Worm (Caenorhabditis elegans): ENCODE measurements around the gene F21G4.5.

Gene F21G4.5

DNA sequence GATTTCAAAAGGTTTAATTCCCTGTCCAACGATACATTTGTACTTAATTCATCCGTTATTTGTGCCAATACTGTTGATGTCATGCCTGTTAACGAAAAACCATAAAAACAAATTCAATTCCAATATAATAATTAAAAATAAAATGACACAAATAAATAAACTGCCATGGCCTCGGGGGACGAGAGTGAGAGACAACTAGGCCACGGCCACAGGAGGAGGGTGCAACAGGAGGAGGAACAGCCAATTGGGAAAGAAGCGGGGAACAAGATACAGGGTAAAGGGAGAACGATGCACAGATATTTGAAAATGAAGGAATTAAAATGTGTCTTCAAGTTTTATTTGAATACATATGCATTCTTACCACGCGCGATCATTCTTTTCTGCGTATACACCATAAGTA is 11.4 kb downstream of the F21G4.5 start, which contains the start of gene F21G4.6:
Gene F21G4.6, minus strand, starts transcription at position 87 of the 400 bp plus-strand sequence.
- TF ChIP-seq unc-62 (GFP tag; optimal IDR thresholded peaks at IDR 0.05), result no peak

DNA sequence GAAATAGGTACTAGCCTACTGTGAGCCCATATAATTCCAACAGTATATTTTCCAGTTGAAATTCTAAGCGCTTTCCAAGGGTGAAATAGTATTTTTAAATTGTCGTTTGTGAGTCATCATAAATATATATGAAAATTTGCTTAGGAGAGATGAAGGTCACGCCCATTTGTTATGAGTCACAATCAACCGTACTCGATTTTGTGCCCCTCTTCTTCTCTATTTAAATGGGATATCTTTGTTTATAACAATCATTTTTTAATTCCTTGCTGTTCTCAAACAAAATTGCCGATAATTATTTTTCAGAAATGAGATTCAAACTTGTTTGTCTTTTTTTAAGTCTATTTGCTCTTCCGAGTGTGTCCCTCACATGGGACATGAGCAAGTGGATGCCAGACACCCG is 13.1 kb downstream of the F21G4.5 start, which contains the start of gene folr-1:
Gene folr-1, plus strand, starts transcription at position 301 of the 400 bp plus-strand sequence.
- TF ChIP-seq unc-62 (GFP tag; optimal IDR thresholded peaks at IDR 0.05), result no peak

DNA sequence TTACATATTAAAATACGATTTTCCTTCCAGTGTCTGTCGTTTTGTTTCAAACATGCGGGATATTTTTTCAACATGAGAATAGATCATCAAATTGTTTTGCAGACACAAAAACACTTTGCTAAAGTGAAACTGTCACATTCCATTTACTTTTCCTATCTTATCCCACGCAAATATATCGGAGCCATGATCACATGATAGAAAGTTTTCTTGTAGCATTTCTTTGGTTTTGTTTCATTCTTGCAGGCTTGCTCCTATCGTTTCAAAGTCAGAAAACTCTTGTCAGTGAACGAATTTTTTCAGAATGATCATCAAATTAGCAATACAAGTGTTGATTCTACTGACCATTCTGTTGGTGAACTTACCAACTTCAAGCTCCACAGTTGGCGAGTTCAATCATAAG is 15.3 kb downstream of the F21G4.5 start, which contains the start of gene C17G1.2:
Gene C17G1.2, plus strand, starts transcription at position 301 of the 400 bp plus-strand sequence.
- no peak for TF ChIP-seq unc-62 (GFP tag; optimal IDR thresholded peaks at IDR 0.05)

DNA sequence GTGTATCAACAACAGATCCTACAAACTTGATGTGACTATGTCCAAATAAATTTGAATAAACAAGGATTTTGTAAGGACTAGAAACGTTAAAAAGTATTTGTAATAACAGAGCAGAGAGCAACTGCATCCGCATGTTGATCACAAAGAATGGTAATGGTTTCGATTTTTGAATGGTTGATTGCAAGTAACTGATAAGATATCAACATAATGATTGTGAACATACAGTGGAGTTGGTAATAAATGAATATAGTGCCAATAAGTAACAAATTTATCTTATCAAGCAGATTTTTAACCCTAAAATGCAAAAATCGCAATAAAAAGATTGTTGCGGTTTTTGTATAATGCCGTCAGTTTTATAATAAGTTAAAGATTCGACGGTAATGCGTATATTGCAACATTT is 19.0 kb downstream of the F21G4.5 start, which contains the start of gene ugt-23:
Gene ugt-23, minus strand, starts transcription at position 212 of the 400 bp plus-strand sequence.
- TF ChIP-seq unc-62 (GFP tag; optimal IDR thresholded peaks at IDR 0.05), result no peak

DNA sequence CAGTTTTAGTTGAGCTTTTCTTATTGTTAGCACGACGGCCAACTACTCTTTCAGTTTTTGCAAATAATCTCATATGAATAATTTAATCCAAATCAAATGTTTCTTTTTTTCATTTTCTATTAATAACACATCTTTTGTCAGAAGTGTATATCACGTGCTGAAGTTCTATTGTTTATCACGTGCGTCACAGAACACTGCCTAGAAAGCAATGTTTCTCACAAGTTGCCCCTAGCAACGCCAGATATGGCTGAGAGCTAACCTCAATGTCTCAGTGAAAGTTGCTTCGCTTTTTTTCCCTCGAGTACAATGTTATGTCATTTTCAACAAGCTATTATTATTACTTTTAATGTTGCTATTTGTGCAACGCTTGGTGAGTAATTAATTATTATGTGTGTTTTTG is 22.1 kb downstream of the F21G4.5 start:
- no peak for TF ChIP-seq unc-62 (GFP tag; optimal IDR thresholded peaks at IDR 0.05)

DNA sequence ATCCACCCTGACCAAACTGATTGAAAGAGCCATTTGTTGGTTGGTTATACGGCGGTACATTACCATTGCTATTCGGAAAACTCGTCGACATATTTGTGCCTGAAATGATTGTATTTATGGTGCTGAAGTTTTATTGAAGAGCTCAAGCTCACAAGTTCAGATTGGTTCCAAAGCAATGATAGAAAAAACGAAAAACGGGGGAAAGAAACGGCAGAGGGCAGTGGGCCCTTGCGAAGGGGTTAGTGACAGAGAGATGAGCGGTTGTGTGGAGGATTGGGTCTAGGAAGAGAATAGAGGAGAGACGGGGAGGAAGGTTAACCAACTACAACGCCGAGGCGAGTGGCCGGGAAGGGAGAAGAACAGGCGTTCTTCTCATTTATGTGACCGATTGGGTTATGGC is 25.4 kb downstream of the F21G4.5 start, which contains the start of gene nra-3:
Gene nra-3, minus strand, starts transcription at position 101 of the 400 bp plus-strand sequence.
- no peak for TF ChIP-seq unc-62 (GFP tag; optimal IDR thresholded peaks at IDR 0.05)

DNA sequence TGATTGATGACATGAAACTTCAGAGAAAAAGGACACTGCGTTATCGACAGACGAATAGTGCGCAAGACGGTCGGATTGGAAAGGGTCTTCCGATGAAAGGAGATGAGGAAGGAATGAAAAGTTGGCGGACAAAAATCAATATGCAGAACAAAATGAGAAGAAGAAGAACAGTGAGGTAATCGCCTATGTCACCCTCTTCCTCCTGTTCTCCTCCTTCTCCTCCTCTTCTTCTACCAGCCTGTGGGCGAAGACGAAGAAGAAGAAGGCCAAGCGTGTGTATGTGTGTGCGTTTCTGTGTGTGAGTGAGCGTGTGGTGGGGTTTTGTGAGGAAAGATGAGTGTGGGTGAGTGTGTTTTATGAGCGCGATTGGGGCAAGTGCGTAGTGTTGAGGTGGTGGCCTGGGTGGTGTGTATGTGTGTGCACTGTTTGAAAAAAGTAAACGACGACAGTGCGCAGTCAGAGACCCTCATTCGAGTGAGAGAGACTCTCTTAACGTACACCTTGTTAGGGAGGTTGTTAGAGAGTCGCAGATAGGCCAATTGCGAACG is 26.4 kb downstream of the F21G4.5 start, which contains the start of gene tsp-21:
Gene tsp-21, plus strand, starts transcription at position 146 of the 548 bp plus-strand sequence.
- no peak for TF ChIP-seq unc-62 (GFP tag; optimal IDR thresholded peaks at IDR 0.05)

DNA sequence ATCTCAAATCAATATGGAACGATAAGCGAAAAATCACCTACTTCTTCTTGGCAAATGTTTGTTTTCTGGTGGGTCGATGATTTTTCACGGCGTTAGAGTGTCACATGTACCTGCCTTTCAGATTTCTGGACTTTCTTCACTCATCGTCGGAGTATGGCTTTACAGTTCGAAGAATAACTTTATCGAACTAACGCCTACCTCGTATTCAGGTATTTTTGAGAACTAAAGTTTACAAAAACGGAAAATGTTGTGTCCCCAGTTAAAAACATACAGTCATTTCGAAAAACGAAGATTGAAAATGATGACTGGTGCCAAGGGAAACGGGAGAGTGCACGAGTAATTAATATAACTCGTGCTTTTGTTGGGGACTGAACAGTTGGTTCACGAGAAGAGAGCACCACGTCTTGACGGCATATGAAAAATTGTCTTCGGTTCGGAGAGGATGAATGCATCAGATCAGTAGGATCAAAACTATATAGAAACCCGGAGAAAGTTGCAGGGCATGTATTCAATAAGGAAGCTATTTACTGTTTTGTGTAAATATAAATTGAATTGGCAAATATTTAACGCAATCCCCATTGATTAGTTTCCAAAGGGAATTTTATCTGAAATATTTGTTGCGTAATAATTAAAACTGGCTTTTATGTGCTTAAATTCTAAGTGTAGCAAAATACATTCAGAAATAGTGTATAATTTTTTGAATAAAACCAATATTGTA is 27.5 kb downstream of the F21G4.5 start:
- TF ChIP-seq unc-62 (GFP tag; optimal IDR thresholded peaks at IDR 0.05), result no peak

DNA sequence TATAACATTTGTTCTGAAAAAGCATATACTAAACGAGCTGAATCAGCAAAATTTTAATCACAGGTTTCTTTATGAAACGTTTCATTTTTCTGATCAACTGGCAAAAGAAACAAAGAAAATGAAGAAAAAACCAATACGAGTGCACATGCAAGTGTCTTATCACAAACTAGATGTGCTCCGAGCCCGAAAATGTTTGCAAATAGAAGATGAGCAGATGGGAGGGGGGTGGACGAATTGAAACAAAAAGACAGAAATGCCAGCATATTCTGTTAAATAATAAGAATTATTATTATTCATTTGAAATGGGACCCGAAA is 28.0 kb downstream of the F21G4.5 start:
- no peak for TF ChIP-seq unc-62 (GFP tag; optimal IDR thresholded peaks at IDR 0.05)

DNA sequence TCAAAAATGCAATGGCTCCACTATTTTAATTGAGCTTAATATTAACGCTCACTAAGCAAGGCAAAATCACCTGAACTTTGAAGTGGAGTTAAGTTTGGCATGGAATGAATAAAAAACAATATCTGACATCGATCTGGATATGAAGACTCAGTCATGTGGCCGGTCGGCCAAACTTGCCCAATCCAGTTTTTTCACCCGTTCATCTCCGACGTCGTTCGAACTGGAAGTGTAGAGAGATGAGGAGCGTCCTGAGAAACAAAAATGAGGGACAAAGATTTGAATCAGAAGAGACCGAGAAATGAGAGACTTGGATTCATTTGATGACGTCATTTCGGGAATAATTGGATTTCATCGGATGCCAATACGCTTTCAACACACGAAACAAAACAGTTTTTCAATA is 32.2 kb downstream of the F21G4.5 start:
- no peak for TF ChIP-seq unc-62 (GFP tag; optimal IDR thresholded peaks at IDR 0.05)

DNA sequence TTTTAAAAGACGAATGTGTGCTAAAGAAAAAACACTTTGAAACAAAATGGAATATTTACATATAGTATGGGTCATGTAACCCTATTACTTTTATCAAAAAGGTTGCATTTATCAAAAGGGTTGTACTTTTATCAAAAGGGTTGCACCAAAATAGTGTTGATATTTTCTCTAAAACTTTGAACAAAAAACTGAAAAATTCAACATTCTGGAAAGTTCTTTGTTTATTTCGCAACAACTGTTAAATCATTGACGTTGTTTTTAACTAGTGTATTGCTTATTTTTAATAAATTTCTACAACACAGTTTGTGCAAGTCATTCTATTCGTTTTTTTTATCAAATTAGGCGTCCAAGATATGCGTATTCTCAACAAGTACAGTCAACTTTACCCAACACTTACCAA is 32.6 kb downstream of the F21G4.5 start, which contains the start of the genes C17G1.5 and C17G1.14:
Gene C17G1.5, plus strand, starts transcription at position 266 of the 400 bp plus-strand sequence.
Gene C17G1.14, plus strand, starts transcription at position 277 of the 400 bp plus-strand sequence.
- no peak for TF ChIP-seq unc-62 (GFP tag; optimal IDR thresholded peaks at IDR 0.05)

DNA sequence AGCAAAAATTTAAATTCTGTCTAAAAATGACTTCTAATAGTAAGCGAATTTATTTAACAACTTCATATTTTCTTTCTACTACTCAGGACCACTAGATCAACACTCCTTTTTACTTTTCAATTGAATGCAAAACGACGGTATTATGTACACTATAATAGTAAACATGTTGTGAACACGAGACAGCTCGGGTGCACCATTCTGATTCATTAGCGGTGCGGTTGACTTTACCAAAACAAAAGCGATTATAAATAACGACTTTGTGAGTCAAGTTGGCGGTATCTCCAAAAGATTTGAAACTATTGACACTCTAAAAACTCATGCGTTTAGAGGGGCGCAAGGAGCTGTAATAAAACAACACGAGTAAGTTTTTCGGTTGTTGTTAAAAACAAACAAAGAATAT is 34.6 kb downstream of the F21G4.5 start:
- TF ChIP-seq unc-62 (GFP tag; optimal IDR thresholded peaks at IDR 0.05), result no peak

DNA sequence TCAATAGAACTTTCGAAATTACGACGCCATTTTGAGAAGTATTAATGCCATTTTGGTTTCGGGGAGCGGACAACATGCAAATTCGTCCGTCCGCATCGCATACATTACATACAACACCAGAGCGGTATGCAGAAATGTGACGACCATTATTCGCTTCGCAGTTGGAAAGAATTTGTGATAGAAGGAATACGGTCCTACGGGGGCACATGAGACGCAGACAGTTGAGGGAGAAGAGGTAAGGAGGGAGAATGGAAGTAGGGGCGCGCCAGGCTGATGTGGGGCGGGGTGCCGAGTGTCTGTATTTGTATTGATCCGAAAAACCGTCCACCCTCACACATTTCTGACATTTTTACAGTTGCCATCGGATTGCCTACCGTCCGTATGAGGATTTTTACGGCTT is 35.4 kb downstream of the F21G4.5 start:
- no peak for TF ChIP-seq unc-62 (GFP tag; optimal IDR thresholded peaks at IDR 0.05)

DNA sequence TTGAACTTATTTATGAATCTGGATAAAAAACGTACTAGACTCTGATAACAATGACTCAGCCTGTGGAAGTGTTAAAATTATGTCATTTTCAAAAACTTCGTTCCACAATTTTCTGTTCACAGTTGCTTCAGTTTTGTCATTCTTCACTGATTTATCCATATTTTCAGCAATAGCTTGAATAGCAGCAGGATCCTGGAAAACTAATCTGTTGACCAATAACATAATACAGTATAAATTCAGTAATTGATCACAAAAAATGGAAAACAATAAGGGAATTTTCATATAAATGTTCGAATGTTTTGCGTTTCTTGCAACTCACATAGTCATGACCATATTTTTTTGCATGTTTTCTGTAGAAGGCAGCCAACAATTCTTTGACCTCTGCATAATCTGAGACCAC is 42.6 kb downstream of the F21G4.5 start:
- TF ChIP-seq unc-62 (GFP tag; optimal IDR thresholded peaks at IDR 0.05), result no peak

DNA sequence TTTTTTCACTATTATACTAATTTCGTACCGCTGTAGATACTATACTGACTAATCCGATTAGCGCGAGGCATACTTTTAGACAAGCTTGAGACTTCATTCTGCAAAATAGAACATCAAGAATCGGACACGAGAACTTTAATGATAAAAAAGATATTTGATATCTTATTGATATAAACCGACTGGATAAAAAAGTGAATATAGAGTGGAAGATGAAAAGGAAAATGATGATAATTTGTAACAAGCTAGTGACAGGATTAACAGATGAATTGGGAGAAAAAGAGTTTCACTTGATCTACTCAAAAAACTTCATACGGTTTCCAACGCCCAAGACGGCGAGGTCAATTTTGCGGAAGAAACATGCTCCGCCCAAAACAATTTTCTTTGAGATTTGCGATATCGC is 43.0 kb downstream of the F21G4.5 start, which contains the start of gene nas-37:
Gene nas-37, minus strand, starts transcription at position 101 of the 400 bp plus-strand sequence.
- no peak for TF ChIP-seq unc-62 (GFP tag; optimal IDR thresholded peaks at IDR 0.05)

DNA sequence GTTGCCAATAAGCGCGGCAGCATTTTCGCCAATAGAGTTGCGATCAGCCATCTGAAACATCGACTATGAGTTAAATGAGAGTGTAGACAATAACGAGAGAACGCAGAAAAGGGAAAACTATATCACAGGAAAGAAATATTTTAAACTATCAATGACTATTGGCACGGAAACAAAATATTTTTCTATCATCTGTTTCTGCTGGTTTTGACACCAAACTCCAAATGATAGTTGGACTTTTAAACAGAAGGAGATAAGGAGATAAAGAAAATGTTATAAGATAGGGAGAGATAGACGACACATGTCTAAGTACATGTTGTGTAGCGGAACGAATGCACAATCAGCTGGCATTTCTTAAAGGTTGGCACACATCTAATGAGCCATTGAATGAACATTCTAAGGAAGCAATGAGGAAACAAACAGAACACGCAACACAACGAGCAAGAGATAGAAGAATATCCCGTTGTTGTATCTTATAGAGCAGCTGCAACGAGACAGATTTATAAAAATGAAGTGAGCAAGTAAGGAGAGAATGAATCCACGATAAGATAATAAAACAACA is 48.6 kb downstream of the F21G4.5 start, which contains the start of gene cysl-1:
Gene cysl-1, minus strand, starts transcription at position 51 of the 559 bp plus-strand sequence.
- no peak for TF ChIP-seq unc-62 (GFP tag; optimal IDR thresholded peaks at IDR 0.05)

Data from whole organism, dauer.